Worm (Caenorhabditis elegans) whole organism, young adult: ENCODE results near the gene F29F11.20.

Source experiments
- B0019.2 ChIP-seq: fragments of 200-800 bp; sonication (Bioruptor generic); conservative IDR thresholded peaks from 2 replicates; pipeline ENCODE4 v1.3.6; 2022; ENCODE audit warnings: missing genetic modification reagents, missing genetic modification characterization, missing compliant biosample characterization
- C06A6.2 ChIP-seq: fragments of 200-800 bp; sonication (Bioruptor generic); conservative IDR thresholded peaks from 2 replicates; pipeline ENCODE4 v1.3.6; 2022; ENCODE audit warnings: missing genetic modification characterization, missing compliant biosample characterization
- D2030.7 ChIP-seq: fragments of 200-800 bp; sonication (Bioruptor generic); IDR thresholded peaks from 2 replicates; pipeline ENCODE4 v1.3.6; 2022; ENCODE audit warnings: missing genetic modification reagents, missing genetic modification characterization, missing compliant biosample characterization
- F22D6.2 ChIP-seq: sonication (generic microtip); optimal IDR thresholded peaks from 2 replicates; lab custom pipeline; 2016; ENCODE audit warnings: mild to moderate bottlenecking, missing genetic modification characterization, missing compliant biosample characterization
- F33H1.4 ChIP-seq: fragments of 200-800 bp; sonication (Bioruptor generic); IDR thresholded peaks from 2 replicates; pipeline ENCODE4 v1.3.6; 2022; ENCODE audit warnings: missing genetic modification reagents, missing genetic modification characterization, missing compliant biosample characterization
- K12H6.12 ChIP-seq: fragments of 200-800 bp; sonication (Bioruptor generic); optimal IDR thresholded peaks from 2 replicates; lab custom pipeline; 2018; ENCODE audit warnings: mild to moderate bottlenecking, missing genetic modification characterization, missing compliant biosample characterization
- T07F8.4 ChIP-seq: sonication (generic microtip); optimal IDR thresholded peaks from 2 replicates; lab custom pipeline; 2016; ENCODE audit warnings: mild to moderate bottlenecking, missing genetic modification characterization, moderate library complexity, missing compliant biosample characterization
- ZK185.1 ChIP-seq: sonication (generic microtip); optimal IDR thresholded peaks from 2 replicates; lab custom pipeline; 2016; ENCODE audit warnings: mild to moderate bottlenecking, missing genetic modification characterization, missing compliant biosample characterization; ENCODE audit not compliant: poor library complexity, severe bottlenecking
- akir-1 ChIP-seq: fragments of 200-800 bp; sonication (Bioruptor generic); optimal IDR thresholded peaks from 2 replicates; lab custom pipeline; 2018; ENCODE audit warnings: mild to moderate bottlenecking, missing genetic modification characterization, moderate library complexity, missing compliant biosample characterization
- attf-6 ChIP-seq: fragments of 200-800 bp; sonication (Bioruptor generic); IDR thresholded peaks from 2 replicates; pipeline ENCODE4 v1.3.6; 2022; ENCODE audit warnings: missing genetic modification reagents, missing genetic modification characterization, missing compliant biosample characterization
- bed-2 ChIP-seq: fragments of 200-800 bp; sonication (Bioruptor generic); IDR thresholded peaks from 2 replicates; pipeline ENCODE4 v1.3.6; 2022; ENCODE audit warnings: missing genetic modification reagents, missing genetic modification characterization, missing compliant biosample characterization
- ccch-3 ChIP-seq: fragments of 200-800 bp; sonication (Bioruptor generic); optimal IDR thresholded peaks from 2 replicates; lab custom pipeline; 2018; ENCODE audit warnings: mild to moderate bottlenecking, missing genetic modification characterization, missing compliant biosample characterization
- cebp-1 ChIP-seq, 2 experiments: fragments of 200-800 bp in 1 of 2; sonication (Bioruptor generic) in 1 of 2; sonication (generic microtip) in 1 of 2; IDR thresholded peaks in 1 of 2; optimal IDR thresholded peaks in 1 of 2; 2 replicates each; pipeline versions ENCODE4 v1.3.6 to Lab custom; 2017 to 2022; ENCODE audit warnings: missing compliant biosample characterization in 2 of 2, missing genetic modification characterization in 2 of 2, mild to moderate bottlenecking in 1 of 2, missing genetic modification reagents in 1 of 2, moderate library complexity in 1 of 2
- ceh-100 ChIP-seq: fragments of 200-800 bp; sonication (Bioruptor generic); IDR thresholded peaks from 2 replicates; pipeline ENCODE4 v1.3.6; 2022; ENCODE audit warnings: missing genetic modification reagents, missing genetic modification characterization, missing compliant biosample characterization
- ceh-40 ChIP-seq: fragments of 200-800 bp; sonication (Bioruptor generic); IDR thresholded peaks from 2 replicates; pipeline ENCODE4 v1.3.6; 2022; ENCODE audit warnings: missing genetic modification characterization, missing compliant biosample characterization
- ceh-79 ChIP-seq: sonication (generic microtip); optimal IDR thresholded peaks from 2 replicates; lab custom pipeline; 2017; ENCODE audit warnings: mild to moderate bottlenecking, missing genetic modification characterization, missing compliant biosample characterization
- ceh-91 ChIP-seq: fragments of 200-800 bp; sonication (Bioruptor generic); IDR thresholded peaks from 2 replicates; pipeline ENCODE4 v1.3.6; 2022; ENCODE audit warnings: missing genetic modification reagents, missing genetic modification characterization, missing compliant biosample characterization
- chd-7 ChIP-seq: sonication (generic microtip); optimal IDR thresholded peaks from 2 replicates; lab custom pipeline; 2016; ENCODE audit warnings: mild to moderate bottlenecking, missing genetic modification characterization, moderate library complexity, missing compliant biosample characterization
- die-1 ChIP-seq: sonication (generic microtip); optimal IDR thresholded peaks from 2 replicates; lab custom pipeline; 2016; ENCODE audit warnings: missing genotype, mild to moderate bottlenecking, missing genetic modification characterization, missing compliant biosample characterization
- dox-1 ChIP-seq: fragments of 200-800 bp; sonication (Bioruptor generic); IDR thresholded peaks from 2 replicates; pipeline ENCODE4 v1.3.6; 2022; ENCODE audit warnings: missing genetic modification reagents, missing genetic modification characterization, missing compliant biosample characterization
- dpl-1 ChIP-seq: fragments of 150-350 bp; optimal IDR thresholded peaks from 2 replicates; lab custom pipeline; 2014; ENCODE audit warnings: missing biosample characterization, missing genetic modification reagents, missing genetic modification characterization
- efl-1 ChIP-seq: fragments of 150-350 bp; optimal IDR thresholded peaks from 2 replicates; lab custom pipeline; 2014; ENCODE audit warnings: missing biosample characterization, missing genetic modification reagents, missing genetic modification characterization
- egl-18 ChIP-seq: fragments of 200-800 bp; sonication (Bioruptor generic); IDR thresholded peaks from 2 replicates; pipeline ENCODE4 v1.3.6; 2022; ENCODE audit warnings: missing genetic modification reagents, missing genetic modification characterization, missing compliant biosample characterization
- egl-44 ChIP-seq: fragments of 200-800 bp; sonication (Bioruptor generic); IDR thresholded peaks from 2 replicates; pipeline ENCODE4 v1.3.6; 2022; ENCODE audit warnings: missing genetic modification reagents, missing genetic modification characterization, missing compliant biosample characterization
- ekl-4 ChIP-seq: fragments of 200-800 bp; sonication (Bioruptor generic); IDR thresholded peaks from 2 replicates; pipeline ENCODE4 v1.3.6; 2022; ENCODE audit warnings: missing genetic modification reagents, missing genetic modification characterization, missing compliant biosample characterization
- fkh-3 ChIP-seq: sonication (generic microtip); optimal IDR thresholded peaks from 2 replicates; lab custom pipeline; 2016; ENCODE audit warnings: mild to moderate bottlenecking, missing genetic modification characterization, missing compliant biosample characterization
- him-1 ChIP-seq: sonication (generic microtip); optimal IDR thresholded peaks from 2 replicates; lab custom pipeline; 2016; ENCODE audit warnings: missing genotype, missing genetic modification reagents, missing genetic modification characterization, missing compliant biosample characterization
- hlh-26 ChIP-seq: fragments of 200-800 bp; sonication (Bioruptor generic); conservative IDR thresholded peaks from 2 replicates; pipeline ENCODE4 v1.3.6; 2022; ENCODE audit warnings: missing genetic modification reagents, missing genetic modification characterization, missing compliant biosample characterization
- hmg-1.2 ChIP-seq: fragments of 200-800 bp; sonication (Bioruptor generic); IDR thresholded peaks from 2 replicates; pipeline ENCODE4 v1.3.6; 2022; ENCODE audit warnings: missing genetic modification reagents, missing genetic modification characterization, missing compliant biosample characterization
- hmg-20 ChIP-seq: fragments of 200-800 bp; sonication (Bioruptor generic); IDR thresholded peaks from 2 replicates; pipeline ENCODE4 v1.3.6; 2022; ENCODE audit warnings: missing genetic modification reagents, missing genetic modification characterization, missing compliant biosample characterization
- hrde-1 ChIP-seq: sonication (generic microtip); optimal IDR thresholded peaks from 2 replicates; lab custom pipeline; 2016; ENCODE audit warnings: missing genetic modification characterization, mild to moderate bottlenecking, missing compliant biosample characterization, moderate library complexity, missing genotype, missing genetic modification reagents, borderline replicate concordance
- let-607 ChIP-seq, 2 experiments: fragments of 200-800 bp in 1 of 2; sonication (Bioruptor generic) in 1 of 2; sonication (generic microtip) in 1 of 2; optimal IDR thresholded peaks; 2 replicates each; lab custom pipeline; 2016 to 2018; ENCODE audit warnings: mild to moderate bottlenecking in 2 of 2, missing compliant biosample characterization in 2 of 2, missing genetic modification characterization in 2 of 2, moderate library complexity in 2 of 2, missing genotype in 1 of 2
- lin-26 ChIP-seq: fragments of 200-800 bp; sonication (Bioruptor generic); IDR thresholded peaks from 2 replicates; pipeline ENCODE4 v1.3.6; 2022; ENCODE audit warnings: missing genetic modification reagents, missing genetic modification characterization, missing compliant biosample characterization
- lin-40 ChIP-seq: sonication (generic microtip); optimal IDR thresholded peaks from 2 replicates; lab custom pipeline; 2016; ENCODE audit warnings: missing genetic modification characterization, mild to moderate bottlenecking, missing compliant biosample characterization, missing genotype, missing genetic modification reagents
- lsl-1 ChIP-seq: fragments of 200-800 bp; sonication (Bioruptor generic); optimal IDR thresholded peaks from 2 replicates; lab custom pipeline; 2018; ENCODE audit warnings: mild to moderate bottlenecking, missing genetic modification characterization, moderate library complexity, missing compliant biosample characterization
- lsy-27 ChIP-seq: sonication (generic microtip); optimal IDR thresholded peaks from 2 replicates; lab custom pipeline; 2017; ENCODE audit warnings: missing genetic modification characterization, mild to moderate bottlenecking, missing compliant biosample characterization, antibody characterized with exemption, missing genotype, borderline replicate concordance; ENCODE audit not compliant: insufficient read depth
- mxl-1 ChIP-seq: sonication (generic microtip); optimal IDR thresholded peaks from 2 replicates; lab custom pipeline; 2016; ENCODE audit warnings: missing genetic modification characterization, missing compliant biosample characterization
- nfya-2 ChIP-seq: fragments of 200-800 bp; sonication (Bioruptor generic); IDR thresholded peaks from 2 replicates; pipeline ENCODE4 v1.3.6; 2022; ENCODE audit warnings: missing genetic modification reagents, missing genetic modification characterization, missing compliant biosample characterization
- nhr-179 ChIP-seq: sonication (generic microtip); optimal IDR thresholded peaks from 2 replicates; lab custom pipeline; 2016; ENCODE audit warnings: mild to moderate bottlenecking, missing genetic modification characterization, missing compliant biosample characterization
- pbrm-1 ChIP-seq: fragments of 200-800 bp; sonication (Bioruptor generic); IDR thresholded peaks from 2 replicates; pipeline ENCODE4 v1.3.6; 2022; ENCODE audit warnings: missing genetic modification reagents, missing genetic modification characterization, missing compliant biosample characterization
- tbx-9 ChIP-seq: sonication (generic microtip); optimal IDR thresholded peaks from 2 replicates; lab custom pipeline; 2016; ENCODE audit warnings: borderline replicate concordance, missing genetic modification characterization, inconsistent platforms, missing compliant biosample characterization
- tlf-1 ChIP-seq: fragments of 200-800 bp; sonication (Bioruptor generic); optimal IDR thresholded peaks from 2 replicates; lab custom pipeline; 2018; ENCODE audit warnings: mild to moderate bottlenecking, missing genetic modification characterization, missing compliant biosample characterization
- unc-130 ChIP-seq: sonication (generic microtip); optimal IDR thresholded peaks from 2 replicates; lab custom pipeline; 2016; ENCODE audit warnings: missing genetic modification reagents, missing genetic modification characterization, missing compliant biosample characterization
- xnd-1 ChIP-seq: sonication (generic microtip); optimal IDR thresholded peaks from 2 replicates; lab custom pipeline; 2016; ENCODE audit warnings: missing genotype, missing genetic modification reagents, missing genetic modification characterization, missing compliant biosample characterization
- zim-3 ChIP-seq: sonication (generic microtip); optimal IDR thresholded peaks from 2 replicates; lab custom pipeline; 2017; ENCODE audit warnings: mild to moderate bottlenecking, missing genetic modification characterization, moderate library complexity, missing compliant biosample characterization
- ztf-18 ChIP-seq: sonication (generic microtip); optimal IDR thresholded peaks from 2 replicates; lab custom pipeline; 2016; ENCODE audit warnings: missing genotype, mild to moderate bottlenecking, missing genetic modification characterization, missing compliant biosample characterization
- ztf-22 ChIP-seq: fragments of 200-800 bp; sonication (Bioruptor generic); optimal IDR thresholded peaks from 2 replicates; lab custom pipeline; 2018; ENCODE audit warnings: mild to moderate bottlenecking, missing genetic modification characterization, moderate library complexity, missing compliant biosample characterization
- ztf-6 ChIP-seq: fragments of 200-800 bp; sonication (Bioruptor generic); IDR thresholded peaks from 2 replicates; pipeline ENCODE4 v1.3.6; 2022; ENCODE audit warnings: missing genetic modification reagents, missing genetic modification characterization, missing compliant biosample characterization

Gene F29F11.20

ce11 chrV:10736756-10737155 is 49.1 kb downstream of the F29F11.20 start, which contains the start of the genes mre-11 and wdr-5.3:
mre-11 (minus strand) TSS chrV:10736868.
wdr-5.3 (plus strand) TSS chrV:10737116.
- no peak for TF ChIP-seq mxl-1 (tag; lab: Kevin White, UChicago)
- TF ChIP-seq B0019.2 (GFP tag; lab: Robert Waterston, UW), result no peak
- TF ChIP-seq akir-1, result no peak
- TF ChIP-seq nfya-2 (GFP tag; lab: Robert Waterston, UW), result no peak
- no peak for TF ChIP-seq egl-44
- no peak for TF ChIP-seq bed-2
- no peak for TF ChIP-seq lsy-27
- no peak for TF ChIP-seq lin-40 (tag; lab: Kevin White, UChicago)
- TF ChIP-seq hmg-20 (GFP tag; lab: Robert Waterston, UW), result no peak
- TF ChIP-seq lin-26 (GFP tag; lab: Robert Waterston, UW), result no peak
- peak; percentile 58 for TF ChIP-seq dpl-1 (GFP tag; lab: Kevin White, UChicago)
- TF ChIP-seq pbrm-1 (GFP tag; lab: Robert Waterston, UW), result 0 out of 2 replicates have a peak, but pooled peaks have one; percentile 38
- peak; percentile 70 for TF ChIP-seq ZK185.1 (tag; lab: Kevin White, UChicago)
- peak; percentile 60 for TF ChIP-seq lsl-1 (GFP tag; lab: Kevin White, UChicago)
- no peak for TF ChIP-seq ceh-79
- TF ChIP-seq zim-3 (tag; lab: Kevin White, UChicago), result no peak
- peak; percentile 14 for TF ChIP-seq tlf-1 (GFP tag; lab: Kevin White, UChicago)
- no peak for TF ChIP-seq egl-18 (GFP tag; lab: Robert Waterston, UW)
- no peak for TF ChIP-seq attf-6
- TF ChIP-seq efl-1 (GFP tag; lab: Kevin White, UChicago), result peak; percentile 85
- no peak for TF ChIP-seq die-1 (tag; lab: Kevin White, UChicago)
- no peak for TF ChIP-seq T07F8.4 (tag; lab: Kevin White, UChicago)
- peak; percentile 8 for TF ChIP-seq him-1 (tag; lab: Kevin White, UChicago)
- TF ChIP-seq let-607 (tag; optimal IDR thresholded peaks at IDR 0.05; lab: Kevin White, UChicago), result no peak
- no peak for TF ChIP-seq C06A6.2
- TF ChIP-seq hmg-1.2 (GFP tag; lab: Robert Waterston, UW), result peak; percentile 21; the same call in 1 of the 2 replicates
- TF ChIP-seq tbx-9, result no peak
- no peak for TF ChIP-seq nhr-179 (tag; lab: Kevin White, UChicago)
- no peak for TF ChIP-seq F22D6.2
- no peak for TF ChIP-seq K12H6.12 (tag; lab: Kevin White, UChicago)
- no peak for TF ChIP-seq ceh-40 (GFP tag; lab: Robert Waterston, UW)
- TF ChIP-seq xnd-1, result peak; percentile 9
- no peak for TF ChIP-seq ztf-18 (tag; lab: Kevin White, UChicago)
- peak; percentile 52 for TF ChIP-seq D2030.7 (GFP tag; lab: Robert Waterston, UW)
- no peak for TF ChIP-seq ztf-22 (GFP tag; lab: Kevin White, UChicago)
- TF ChIP-seq chd-7 (tag; lab: Kevin White, UChicago), result no peak
- TF ChIP-seq ceh-100 (GFP tag; lab: Robert Waterston, UW), result peak; percentile 38; the same call in 1 of the 2 replicates
- no peak for TF ChIP-seq ccch-3 (GFP tag; lab: Kevin White, UChicago)
- TF ChIP-seq unc-130 (GFP tag; lab: Kevin White, UChicago), result peak; percentile 81
- TF ChIP-seq dox-1 (GFP tag; lab: Robert Waterston, UW), result peak; percentile 69; the same call in 1 of the 2 replicates
- no peak for TF ChIP-seq hlh-26 (GFP tag; lab: Robert Waterston, UW)
- TF ChIP-seq fkh-3 (tag; lab: Kevin White, UChicago), result no peak
- TF ChIP-seq ekl-4 (GFP tag; lab: Robert Waterston, UW), result peak; percentile 46; the same call in 1 of the 2 replicates
- TF ChIP-seq ztf-6 (GFP tag; lab: Robert Waterston, UW), result peak; percentile 51; the same call in 1 of the 2 replicates
- TF ChIP-seq cebp-1 (GFP tag; IDR thresholded peaks at IDR 0.05; lab: Robert Waterston, UW), result no peak
- TF ChIP-seq cebp-1 (tag; optimal IDR thresholded peaks at IDR 0.05; lab: Kevin White, UChicago), result no peak
- peak; percentile 25; the same call in 1 of the 2 replicates for TF ChIP-seq F33H1.4
- TF ChIP-seq ceh-91 (GFP tag; lab: Robert Waterston, UW), result peak; percentile 29; the same call in 1 of the 2 replicates
- TF ChIP-seq hrde-1, result no peak
